Worm (Caenorhabditis elegans) whole organism, L4 larva: Measurements from ENCODE around the gene Y57G11C.1130.
A peak's percentile ranks its signal among the peaks of the same experiment; 100 is the strongest.
"Not testable (repeated sequence)": the region's sequence is repeated elsewhere in the genome, so short reads cannot be mapped to it uniquely, and the experiment has no call there.

Experiments used
- F44E2.7 ChIP-seq: fragments of 200-800 bp; sonication (Bioruptor generic); IDR thresholded peaks from 2 replicates; pipeline ENCODE4 v2.1.2; 2022; ENCODE audit warnings: missing genetic modification characterization, missing compliant biosample characterization
- F49E8.2 ChIP-seq: sonication (generic microtip); optimal IDR thresholded peaks from 2 replicates; lab custom pipeline; 2016; ENCODE audit warnings: missing compliant biosample characterization, mild to moderate bottlenecking, missing genetic modification characterization, borderline replicate concordance
- aha-1 ChIP-seq: fragments of 150-350 bp; peaks from one replicate; lab custom pipeline; 2014; ENCODE audit warnings: missing biosample characterization, missing genetic modification characterization
- ama-1 ChIP-seq: fragments of 150-350 bp; optimal IDR thresholded peaks from 2 replicates; lab custom pipeline; 2014; ENCODE audit warnings: inconsistent platforms, mixed read lengths
- ces-1 ChIP-seq: fragments of 150-350 bp; sonication (generic microtip); optimal IDR thresholded peaks from 4 replicates; lab custom pipeline; 2014; ENCODE audit warnings: missing biosample characterization, missing genetic modification reagents, missing genetic modification characterization
- daf-12 ChIP-seq: fragments of 150-350 bp; optimal IDR thresholded peaks from 2 replicates; lab custom pipeline; 2014; ENCODE audit warnings: missing biosample characterization, missing genetic modification reagents, missing genetic modification characterization
- daf-16 ChIP-seq, 3 experiments: sonication (generic microtip); optimal IDR thresholded peaks; 2 replicates each; lab custom pipeline; 2016 to 2017; ENCODE audit warnings: missing genetic modification characterization in 3 of 3, missing genetic modification reagents in 3 of 3, mild to moderate bottlenecking in 2 of 3, missing compliant biosample characterization in 2 of 3, missing biosample characterization in 1 of 3, moderate library complexity in 1 of 3
- dmd-6 ChIP-seq: fragments of 200-800 bp; sonication (Bioruptor generic); IDR thresholded peaks from 2 replicates; pipeline ENCODE4 v1.3.6; 2022; ENCODE audit warnings: missing genetic modification reagents, missing genetic modification characterization, missing compliant biosample characterization
- dmd-8 ChIP-seq: fragments of 200-800 bp; sonication (Bioruptor generic); IDR thresholded peaks from 2 replicates; pipeline ENCODE4 v1.3.6; 2022; ENCODE audit warnings: missing genetic modification characterization, missing compliant biosample characterization
- dpl-1 ChIP-seq: fragments of 150-350 bp; optimal IDR thresholded peaks from 2 replicates; lab custom pipeline; 2014; ENCODE audit warnings: missing biosample characterization, missing genetic modification reagents, missing genetic modification characterization
- egl-27 ChIP-seq: sonication (generic microtip); optimal IDR thresholded peaks from 3 replicates; lab custom pipeline; 2017; ENCODE audit warnings: missing biosample characterization, missing genetic modification reagents, missing genetic modification characterization
- hif-1 ChIP-seq, 2 experiments: sonication (generic microtip); optimal IDR thresholded peaks; 2 replicates each; lab custom pipeline; 2016 to 2017; ENCODE audit warnings: missing compliant biosample characterization in 2 of 2, missing genetic modification characterization in 2 of 2, missing genetic modification reagents in 2 of 2, missing genotype in 2 of 2, mild to moderate bottlenecking in 1 of 2
- hlh-11 ChIP-seq: fragments of 200-800 bp; sonication (Bioruptor generic); optimal IDR thresholded peaks from 2 replicates; lab custom pipeline; 2018; ENCODE audit warnings: mild to moderate bottlenecking, missing genetic modification characterization, missing compliant biosample characterization
- hlh-30 ChIP-seq: sonication (generic microtip); optimal IDR thresholded peaks from 2 replicates; lab custom pipeline; 2017; ENCODE audit warnings: antibody characterized with exemption, mild to moderate bottlenecking, missing genetic modification characterization, missing compliant biosample characterization; ENCODE audit not compliant: insufficient read depth
- hmg-1.1 ChIP-seq: fragments of 200-800 bp; sonication (Bioruptor generic); IDR thresholded peaks from 2 replicates; pipeline ENCODE4 v1.3.6; 2022; ENCODE audit warnings: missing genetic modification reagents, missing genetic modification characterization, missing compliant biosample characterization
- jun-1 ChIP-seq: fragments of 150-350 bp; optimal IDR thresholded peaks from 2 replicates; lab custom pipeline; 2014; ENCODE audit warnings: missing biosample characterization, missing genetic modification reagents, missing genetic modification characterization
- lin-15B ChIP-seq: fragments of 150-350 bp; sonication (generic microtip); optimal IDR thresholded peaks from 3 replicates; lab custom pipeline; 2014; ENCODE audit warnings: missing biosample characterization, missing genetic modification characterization
- lir-3 ChIP-seq: sonication (generic microtip); optimal IDR thresholded peaks from 2 replicates; lab custom pipeline; 2016; ENCODE audit warnings: mild to moderate bottlenecking, missing genetic modification characterization, missing compliant biosample characterization
- mep-1 ChIP-seq: fragments of 150-350 bp; sonication (generic microtip); optimal IDR thresholded peaks from 3 replicates; lab custom pipeline; 2014; ENCODE audit warnings: missing biosample characterization, missing genetic modification characterization
- mes-2 ChIP-seq: sonication (generic microtip); optimal IDR thresholded peaks from 2 replicates; lab custom pipeline; 2016; ENCODE audit warnings: missing genotype, mild to moderate bottlenecking, missing genetic modification characterization, missing compliant biosample characterization; ENCODE audit not compliant: poor library complexity, severe bottlenecking
- nhr-11 ChIP-seq: fragments of 150-350 bp; optimal IDR thresholded peaks from 2 replicates; lab custom pipeline; 2014; ENCODE audit warnings: missing biosample characterization, missing genetic modification characterization
- nhr-28 ChIP-seq: fragments of 150-350 bp; optimal IDR thresholded peaks from 2 replicates; lab custom pipeline; 2014; ENCODE audit warnings: missing biosample characterization, missing genetic modification characterization
- nhr-41 ChIP-seq: fragments of 200-800 bp; sonication (Bioruptor generic); IDR thresholded peaks from 2 replicates; pipeline ENCODE4 v1.3.6; 2022; ENCODE audit warnings: missing genetic modification reagents, missing genetic modification characterization, missing compliant biosample characterization
- nhr-6 ChIP-seq: fragments of 150-350 bp; optimal IDR thresholded peaks from 2 replicates; lab custom pipeline; 2014; ENCODE audit warnings: missing biosample characterization, missing genetic modification characterization
- nhr-76 ChIP-seq: fragments of 150-350 bp; optimal IDR thresholded peaks from 2 replicates; lab custom pipeline; 2014; ENCODE audit warnings: missing biosample characterization, missing genetic modification characterization
- nhr-77 ChIP-seq: fragments of 150-350 bp; optimal IDR thresholded peaks from 2 replicates; lab custom pipeline; 2014; ENCODE audit warnings: missing biosample characterization, missing genetic modification characterization
- pha-4 ChIP-seq, 2 experiments: fragments of 150-350 bp in 1 of 2; fragments of 200-800 bp in 1 of 2; sonication (Bioruptor generic) in 1 of 2; IDR thresholded peaks in 1 of 2; optimal IDR thresholded peaks in 1 of 2; 2 replicates each; pipeline versions ENCODE4 v1.3.6 to Lab custom; 2014 to 2022; ENCODE audit warnings: missing genetic modification characterization in 2 of 2, missing genetic modification reagents in 2 of 2, missing biosample characterization in 1 of 2, missing compliant biosample characterization in 1 of 2
- php-3 ChIP-seq: fragments of 200-800 bp; sonication (Bioruptor generic); IDR thresholded peaks from 2 replicates; pipeline ENCODE4 v1.3.6; 2022; ENCODE audit warnings: missing genetic modification reagents, missing genetic modification characterization, missing compliant biosample characterization
- pqm-1 ChIP-seq: sonication (generic microtip); optimal IDR thresholded peaks from 2 replicates; lab custom pipeline; 2017; ENCODE audit warnings: missing biosample characterization, missing genetic modification characterization
- sdz-12 ChIP-seq: fragments of 200-800 bp; sonication (Bioruptor generic); optimal IDR thresholded peaks from 2 replicates; lab custom pipeline; 2018; ENCODE audit warnings: mild to moderate bottlenecking, missing genetic modification characterization, missing compliant biosample characterization
- skn-1 ChIP-seq: fragments of 150-350 bp; optimal IDR thresholded peaks from 2 replicates; lab custom pipeline; 2014; ENCODE audit warnings: missing biosample characterization, missing genetic modification characterization
- snpc-1.2 ChIP-seq: fragments of 200-800 bp; sonication (Bioruptor generic); IDR thresholded peaks from 2 replicates; pipeline ENCODE4 v1.3.6; 2022; ENCODE audit warnings: missing genetic modification reagents, missing genetic modification characterization, missing compliant biosample characterization
- spr-3 ChIP-seq: fragments of 200-800 bp; sonication (Bioruptor generic); optimal IDR thresholded peaks from 2 replicates; lab custom pipeline; 2018; ENCODE audit warnings: mild to moderate bottlenecking, missing genetic modification characterization, missing compliant biosample characterization
- tra-1 ChIP-seq: fragments of 200-800 bp; sonication (Bioruptor generic); IDR thresholded peaks from 2 replicates; pipeline ENCODE4 v1.3.6; 2022; ENCODE audit warnings: missing genetic modification reagents, missing genetic modification characterization, missing compliant biosample characterization
- unc-130 ChIP-seq: sonication (generic microtip); optimal IDR thresholded peaks from 2 replicates; lab custom pipeline; 2016; ENCODE audit warnings: missing genetic modification reagents, missing genetic modification characterization, missing compliant biosample characterization
- unc-39 ChIP-seq: sonication (generic microtip); optimal IDR thresholded peaks from 2 replicates; lab custom pipeline; 2017; ENCODE audit warnings: missing biosample characterization, missing genetic modification characterization
- vab-7 ChIP-seq: fragments of 200-800 bp; sonication (Bioruptor generic); IDR thresholded peaks from 2 replicates; pipeline ENCODE4 v1.3.6; 2022; ENCODE audit warnings: missing genetic modification reagents, missing genetic modification characterization, missing compliant biosample characterization
- zag-1 ChIP-seq: fragments of 150-350 bp; optimal IDR thresholded peaks from 2 replicates; lab custom pipeline; 2014; ENCODE audit warnings: missing biosample characterization, missing genetic modification characterization
- zfp-3 ChIP-seq: fragments of 200-800 bp; sonication (Bioruptor generic); conservative IDR thresholded peaks from 2 replicates; pipeline ENCODE4 v1.3.6; 2022; ENCODE audit warnings: missing genetic modification reagents, missing genetic modification characterization, missing compliant biosample characterization
- zip-11 ChIP-seq: fragments of 200-800 bp; sonication (Bioruptor generic); IDR thresholded peaks from 2 replicates; pipeline ENCODE4 v1.3.6; 2022; ENCODE audit warnings: missing genetic modification characterization, missing compliant biosample characterization
- ztf-7 ChIP-seq: fragments of 150-350 bp; optimal IDR thresholded peaks from 2 replicates; lab custom pipeline; 2014; ENCODE audit warnings: missing biosample characterization, missing genetic modification characterization

Gene Y57G11C.1130

DNA sequence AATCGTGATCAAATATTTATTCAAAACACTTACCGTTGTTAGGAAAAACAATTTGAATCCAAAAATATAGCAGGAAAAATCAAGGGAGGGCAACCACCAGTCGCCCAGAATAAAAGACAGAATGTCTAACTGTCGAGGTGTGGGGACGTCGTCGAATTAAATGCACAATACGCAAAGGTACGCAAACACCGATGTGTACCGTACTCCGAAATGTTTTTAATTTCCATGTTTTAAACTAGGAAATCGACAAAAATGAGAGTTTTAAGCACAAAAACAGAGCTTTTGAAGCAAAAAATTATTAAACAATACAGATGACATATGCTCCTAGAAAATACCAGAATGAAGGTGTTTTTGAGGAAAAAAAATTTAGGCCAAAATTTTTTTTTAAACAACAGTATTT is 7.9 kb upstream of the Y57G11C.1130 start, which contains the start of gene Y57G11C.51:
Gene Y57G11C.51, minus strand, starts transcription at position 101 of the 400 bp plus-strand sequence.
- not testable (repeated sequence) for TF ChIP-seq skn-1 (tag; lab: Kevin White, UChicago); egl-27; lir-3

DNA sequence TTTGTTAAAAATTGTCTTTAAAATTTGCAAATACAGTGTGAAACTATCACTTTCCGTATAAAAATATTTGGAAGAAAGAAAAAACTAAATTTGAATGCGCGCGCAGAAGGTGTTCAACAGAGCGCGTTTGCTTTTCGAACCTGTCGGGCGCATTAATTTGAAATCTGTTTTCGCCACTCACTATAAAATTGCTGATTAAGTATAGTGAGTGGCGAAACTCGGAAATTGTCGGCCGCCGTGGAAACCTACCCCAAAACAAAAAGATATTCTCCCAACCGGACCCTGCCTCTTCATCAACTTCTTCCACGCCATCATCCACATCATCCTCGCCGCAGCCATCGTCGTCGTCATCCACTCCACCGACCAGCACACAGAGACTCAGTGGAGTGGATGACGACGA is 1.7 kb upstream of the Y57G11C.1130 start:
- TF ChIP-seq F49E8.2 (tag; lab: Kevin White, UChicago): peak; percentile 66

DNA sequence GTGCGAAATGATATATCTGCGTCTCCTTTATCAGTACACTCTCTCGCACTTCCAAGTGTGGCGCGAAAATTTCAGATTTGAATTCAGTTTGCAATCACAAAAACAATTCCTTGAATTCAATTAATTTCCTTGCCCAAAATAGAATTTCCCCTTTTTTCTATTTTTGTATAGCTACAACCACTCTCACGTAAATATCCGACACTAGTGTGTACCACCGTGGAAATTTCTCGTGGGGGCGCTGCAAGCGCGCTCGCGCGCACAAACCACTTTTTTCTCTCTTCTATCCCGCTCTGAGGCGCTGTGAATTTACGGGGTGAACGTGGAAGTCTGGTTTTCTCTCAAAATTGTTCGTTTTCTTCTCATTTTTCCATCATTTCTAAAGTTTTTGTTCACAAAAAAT is 774 bp upstream of the Y57G11C.1130 start, which contains the start of gene Y57G11C.8:
Gene Y57G11C.8, plus strand, starts transcription at position 301 of the 400 bp plus-strand sequence.
- TF ChIP-seq sdz-12 (GFP tag; lab: Kevin White, UChicago): no peak
- TF ChIP-seq ces-1 (GFP tag; lab: Kevin White, UChicago): no peak
- TF ChIP-seq nhr-76 (tag; lab: Kevin White, UChicago): no peak

DNA sequence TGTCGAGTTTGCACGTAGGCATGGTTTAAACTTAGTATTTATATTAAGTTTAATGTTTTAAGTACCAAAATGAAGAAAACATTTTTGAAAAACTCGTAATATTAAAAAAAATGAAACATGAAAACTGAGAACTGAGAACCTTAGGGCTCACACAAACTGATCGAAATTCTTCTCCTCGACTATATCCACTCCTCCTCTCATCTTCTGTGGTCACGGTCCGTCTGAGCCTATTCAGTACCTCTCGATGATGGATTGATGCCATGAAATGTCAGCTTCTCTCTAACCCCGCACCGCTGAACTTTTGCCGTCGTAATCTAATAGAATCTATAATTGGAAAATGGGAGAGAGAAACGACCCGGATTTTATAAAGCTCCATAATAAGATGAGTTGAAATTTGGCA is 2.2 kb downstream of the Y57G11C.1130 start, which contains the start of gene nlp-56:
Gene nlp-56, minus strand, starts transcription at position 257 of the 400 bp plus-strand sequence.
- TF ChIP-seq vab-7 (GFP tag; lab: Robert Waterston, UW) (no peak), php-3 (GFP tag; lab: Robert Waterston, UW) (no peak), aha-1 (tag; lab: Kevin White, UChicago) (peak; percentile 93), pha-4 (GFP tag; IDR thresholded peaks at IDR 0.05; lab: Robert Waterston, UW) (no peak), pha-4 (tag; optimal IDR thresholded peaks at IDR 0.05; lab: Kevin White, UChicago) (no peak), unc-39 (tag; lab: Kevin White, UChicago) (no peak)

DNA sequence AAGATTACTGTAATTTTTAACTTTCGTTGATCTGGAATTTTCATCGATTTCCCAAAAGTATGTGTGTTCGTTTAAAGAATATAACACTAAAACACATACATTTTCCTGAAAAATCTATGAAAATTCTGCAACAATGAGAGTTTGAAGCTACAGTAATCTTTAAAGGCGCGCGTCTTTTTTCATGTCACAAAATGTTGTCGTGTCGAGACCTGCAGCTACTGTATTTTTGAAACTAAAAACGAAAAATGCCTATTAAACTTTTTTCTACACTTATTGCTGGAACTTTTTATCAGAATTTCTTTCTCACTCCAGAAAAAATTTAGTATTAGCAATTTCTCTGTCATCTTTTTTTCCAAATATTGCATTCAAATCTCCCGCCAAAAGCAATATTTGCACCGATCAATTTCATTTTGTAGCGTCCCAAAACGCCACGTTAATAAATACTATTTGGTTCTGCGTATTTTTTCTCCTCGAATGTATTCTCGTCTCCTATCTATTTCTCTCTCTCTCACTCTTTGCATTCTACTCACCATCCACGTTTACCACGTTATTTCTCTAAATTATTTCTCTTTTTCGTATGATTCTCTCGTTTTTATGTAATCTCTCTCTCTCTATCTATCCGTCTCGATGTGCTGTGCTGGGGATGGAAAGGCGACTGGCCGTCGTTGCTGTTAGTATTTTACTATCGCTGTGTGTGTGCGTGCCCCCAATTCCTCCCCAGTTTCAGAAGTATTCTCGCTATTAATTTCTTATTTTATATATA is 4.2 kb downstream of the Y57G11C.1130 start, which contains the start of gene melo-1:
Gene melo-1, plus strand, starts transcription at position 658 of the 763 bp plus-strand sequence.
- TF ChIP-seq dpl-1 (peak; percentile 41), nhr-41 (GFP tag; lab: Robert Waterston, UW) (no peak), hlh-30 (tag; lab: Kevin White, UChicago) (peak; percentile 27), tra-1 (no peak), dmd-8 (no peak), mes-2 (tag; lab: Kevin White, UChicago) (peak; percentile 31), nhr-77 (tag; lab: Kevin White, UChicago) (no peak), spr-3 (GFP tag; lab: Kevin White, UChicago) (no peak), unc-130 (GFP tag; lab: Kevin White, UChicago) (no peak), dmd-6 (peak; percentile 23; the same call in 1 of the 2 replicates), hif-1 (tag; optimal IDR thresholded peaks at IDR 0.05; lab: Kevin White, UChicago) (peak in 1 of 2 experiments; percentile 7), nhr-11 (tag; lab: Kevin White, UChicago) (no peak), pqm-1 (tag; lab: Kevin White, UChicago) (peak; percentile 18), F44E2.7 (GFP tag; lab: Robert Waterston, UW) (no peak), daf-16 (GFP tag; optimal IDR thresholded peaks at IDR 0.05; lab: Kevin White, UChicago) (no peak), daf-16 (tag; optimal IDR thresholded peaks at IDR 0.05; lab: Kevin White, UChicago) (peak; percentile 14), hmg-1.1 (peak; percentile 69), php-3 (GFP tag; lab: Robert Waterston, UW) (no peak), snpc-1.2 (GFP tag; lab: Robert Waterston, UW) (0 out of 2 replicates have a peak, but pooled peaks have one; percentile 21), nhr-28 (tag; lab: Kevin White, UChicago) (peak; percentile 50), zag-1 (no peak), jun-1 (peak; percentile 4), ama-1 (lab: Kevin White, UChicago) (peak; percentile 13), zfp-3 (GFP tag; lab: Robert Waterston, UW) (no peak), ztf-7 (tag; lab: Kevin White, UChicago) (peak; percentile 23), zip-11 (GFP tag; lab: Robert Waterston, UW) (no peak), daf-12 (tag; lab: Kevin White, UChicago) (no peak), hlh-11 (tag; lab: Kevin White, UChicago) (peak; percentile 34), mep-1 (tag; lab: Kevin White, UChicago) (peak; percentile 47), lin-15B (no peak), nhr-6 (tag; lab: Kevin White, UChicago) (peak; percentile 26)
